Fruit fly (Drosophila melanogaster) whole organism, embryonic: Measurements from ENCODE around the gene pes.
A peak's percentile ranks its signal among the peaks of the same experiment; 100 is the strongest.

ENCODE experiments used
- Adf1 ChIP-seq: fragments of 200-800 bp; sonication (Bioruptor generic); IDR thresholded peaks from 2 replicates; pipeline ENCODE4 v1.3.6; 2022; ENCODE audit warnings: missing biosample characterization, missing genetic modification characterization
- Aef1 ChIP-seq: fragments of 200-800 bp; sonication (Bioruptor generic); IDR thresholded peaks from 3 replicates; pipeline ENCODE4 v1.3.6; 2022; ENCODE audit warnings: missing biosample characterization, missing genetic modification characterization
- B-H2 ChIP-seq: fragments of 200-800 bp; sonication (Bioruptor generic); optimal IDR thresholded peaks from 2 replicates; lab custom pipeline; 2018; ENCODE audit warnings: missing biosample characterization, mild to moderate bottlenecking, missing genetic modification characterization
- Blimp-1 ChIP-seq: fragments of 200-800 bp; sonication (Bioruptor generic); optimal IDR thresholded peaks from 3 replicates; lab custom pipeline; 2018; ENCODE audit warnings: missing biosample characterization, missing genetic modification characterization, mild to moderate bottlenecking, moderate library complexity, missing genetic modification reagents
- CG11085 ChIP-seq: fragments of 200-800 bp; sonication (Bioruptor generic); IDR thresholded peaks from 2 replicates; pipeline ENCODE4 v1.3.6; 2022; ENCODE audit warnings: missing biosample characterization, missing genetic modification characterization
- CG11456 ChIP-seq: fragments of 200-800 bp; sonication (Bioruptor generic); IDR thresholded peaks from 3 replicates; pipeline ENCODE4 v1.3.6; 2022; ENCODE audit warnings: missing biosample characterization, missing genetic modification characterization
- CG12299 ChIP-seq: fragments of 200-800 bp; sonication (Bioruptor generic); optimal IDR thresholded peaks from 2 replicates; lab custom pipeline; 2018; ENCODE audit warnings: missing biosample characterization, mild to moderate bottlenecking, missing genetic modification characterization
- CG13624 ChIP-seq: fragments of 200-800 bp; sonication (Bioruptor generic); optimal IDR thresholded peaks from 2 replicates; lab custom pipeline; 2016; ENCODE audit warnings: missing biosample characterization, missing genetic modification characterization
- CG15514 ChIP-seq: fragments of 200-800 bp; sonication (Bioruptor generic); optimal IDR thresholded peaks from 3 replicates; lab custom pipeline; 2017; ENCODE audit warnings: missing biosample characterization, missing genetic modification characterization, mild to moderate bottlenecking, moderate library complexity, missing genetic modification reagents
- CG15601 ChIP-seq: fragments of 200-800 bp; sonication (Bioruptor generic); optimal IDR thresholded peaks from 3 replicates; lab custom pipeline; 2019; ENCODE audit warnings: missing biosample characterization, mild to moderate bottlenecking, missing genetic modification characterization, moderate library complexity
- CG16863 ChIP-seq: fragments of 200-800 bp; sonication (Bioruptor generic); optimal IDR thresholded peaks from 3 replicates; lab custom pipeline; 2016; ENCODE audit warnings: missing biosample characterization, missing genetic modification characterization
- CG17912 ChIP-seq: fragments of 200-800 bp; sonication (Bioruptor generic); optimal IDR thresholded peaks from 2 replicates; lab custom pipeline; 2018; ENCODE audit warnings: missing biosample characterization, mild to moderate bottlenecking, missing genetic modification characterization
- CG18476 ChIP-seq: fragments of 200-800 bp; sonication (Bioruptor generic); optimal IDR thresholded peaks from 2 replicates; lab custom pipeline; 2016; ENCODE audit warnings: missing biosample characterization, mild to moderate bottlenecking, missing genetic modification characterization
- CG2202 ChIP-seq: fragments of 200-800 bp; sonication (Bioruptor generic); optimal IDR thresholded peaks from 2 replicates; lab custom pipeline; 2018; ENCODE audit warnings: missing biosample characterization, mild to moderate bottlenecking, missing genetic modification characterization
- CG4360 ChIP-seq: fragments of 200-800 bp; sonication (Bioruptor generic); IDR thresholded peaks from 2 replicates; pipeline ENCODE4 v1.3.6; 2022; ENCODE audit warnings: missing biosample characterization, missing genetic modification characterization
- CG4730 ChIP-seq: fragments of 200-800 bp; sonication (Bioruptor generic); IDR thresholded peaks from 2 replicates; pipeline ENCODE4 v1.3.6; 2022; ENCODE audit warnings: missing biosample characterization, missing genetic modification characterization
- CG4854 ChIP-seq: fragments of 200-800 bp; sonication (Bioruptor generic); optimal IDR thresholded peaks from 2 replicates; lab custom pipeline; 2016; ENCODE audit warnings: missing biosample characterization, missing genetic modification characterization, inconsistent platforms
- CG6175 ChIP-seq: fragments of 200-800 bp; sonication (Bioruptor generic); IDR thresholded peaks from 3 replicates; pipeline ENCODE4 v1.3.6; 2022; ENCODE audit warnings: missing biosample characterization, missing genetic modification characterization
- CG8359 ChIP-seq: fragments of 200-800 bp; sonication (Bioruptor generic); optimal IDR thresholded peaks from 2 replicates; lab custom pipeline; 2017; ENCODE audit warnings: missing biosample characterization, mild to moderate bottlenecking, missing genetic modification characterization, borderline replicate concordance
- CG8924 ChIP-seq: fragments of 200-800 bp; optimal IDR thresholded peaks from 3 replicates; lab custom pipeline; 2019; ENCODE audit warnings: missing biosample characterization, mild to moderate bottlenecking, missing genetic modification characterization, moderate library complexity
- Dbx ChIP-seq: fragments of 200-800 bp; sonication (Bioruptor generic); IDR thresholded peaks from 3 replicates; pipeline ENCODE4 v1.3.6; 2022; ENCODE audit warnings: missing biosample characterization, missing genetic modification characterization
- Deaf1 ChIP-seq: fragments of 200-800 bp; optimal IDR thresholded peaks from 3 replicates; lab custom pipeline; 2019; ENCODE audit warnings: missing biosample characterization, mild to moderate bottlenecking, missing genetic modification characterization, moderate library complexity
- Dip3 ChIP-seq: fragments of 200-800 bp; sonication (Bioruptor generic); optimal IDR thresholded peaks from 3 replicates; lab custom pipeline; 2016; ENCODE audit warnings: missing biosample characterization, missing genetic modification characterization
- Ets97D ChIP-seq: fragments of 200-800 bp; sonication (Bioruptor generic); optimal IDR thresholded peaks from 3 replicates; lab custom pipeline; 2016; ENCODE audit warnings: missing biosample characterization, missing genetic modification characterization
- Hand ChIP-seq: fragments of 200-800 bp; sonication (Bioruptor generic); optimal IDR thresholded peaks from 2 replicates; lab custom pipeline; 2017; ENCODE audit warnings: mild to moderate bottlenecking, missing biosample characterization, missing genetic modification reagents, missing genetic modification characterization
- HmgD ChIP-seq: fragments of 200-800 bp; sonication (Bioruptor generic); optimal IDR thresholded peaks from 3 replicates; lab custom pipeline; 2016; ENCODE audit warnings: missing biosample characterization, missing genetic modification characterization
- Hr39 ChIP-seq: fragments of >200 bp; optimal IDR thresholded peaks from 2 replicates; lab custom pipeline; 2017
- Hr78 ChIP-seq, 2 experiments: fragments of 200-800 bp in 1 of 2; fragments of >200 bp in 1 of 2; sonication (Bioruptor generic) in 1 of 2; optimal IDR thresholded peaks; 2 replicates each; lab custom pipeline; 2017 to 2019; ENCODE audit warnings: missing biosample characterization in 2 of 2, missing genetic modification characterization in 2 of 2, mild to moderate bottlenecking in 1 of 2, moderate library complexity in 1 of 2
- Jarid2 ChIP-seq: fragments of 200-800 bp; sonication (Bioruptor generic); optimal IDR thresholded peaks from 3 replicates; lab custom pipeline; 2017; ENCODE audit warnings: mild to moderate bottlenecking, missing biosample characterization, missing genetic modification reagents, missing genetic modification characterization
- Nf-YB ChIP-seq: fragments of 200-800 bp; sonication (Bioruptor generic); optimal IDR thresholded peaks from 3 replicates; lab custom pipeline; 2019; ENCODE audit warnings: missing biosample characterization, mild to moderate bottlenecking, missing genetic modification characterization, moderate library complexity
- Opbp ChIP-seq: fragments of 200-800 bp; sonication (Bioruptor generic); IDR thresholded peaks from 3 replicates; pipeline ENCODE4 v1.3.6; 2022; ENCODE audit warnings: missing biosample characterization, missing genetic modification characterization; ENCODE audit not compliant: partially characterized antibody
- Poxn ChIP-seq: fragments of 200-800 bp; sonication (Bioruptor generic); IDR thresholded peaks from 2 replicates; pipeline ENCODE4 v1.3.6; 2022; ENCODE audit warnings: missing biosample characterization, missing genetic modification characterization
- Sry-β ChIP-seq: fragments of 200-800 bp; sonication (Bioruptor generic); optimal IDR thresholded peaks from 2 replicates; lab custom pipeline; 2018; ENCODE audit warnings: missing biosample characterization, mild to moderate bottlenecking, missing genetic modification characterization, moderate library complexity
- Vsx1 ChIP-seq: fragments of 200-800 bp; sonication (Bioruptor generic); optimal IDR thresholded peaks from 2 replicates; lab custom pipeline; 2017; ENCODE audit warnings: missing biosample characterization, mild to moderate bottlenecking, missing genetic modification characterization, missing genetic modification reagents
- abd-A ChIP-seq: fragments of 200-800 bp; sonication (Bioruptor generic); optimal IDR thresholded peaks from 3 replicates; lab custom pipeline; 2019; ENCODE audit warnings: missing biosample characterization, mild to moderate bottlenecking, missing genetic modification characterization, moderate library complexity
- bigmax ChIP-seq: fragments of 200-800 bp; sonication (Bioruptor generic); optimal IDR thresholded peaks from 2 replicates; lab custom pipeline; 2018; ENCODE audit warnings: missing biosample characterization, mild to moderate bottlenecking, missing genetic modification characterization
- cad ChIP-seq: fragments of >200 bp; optimal IDR thresholded peaks from 2 replicates; lab custom pipeline; 2017; ENCODE audit warnings: missing biosample characterization, missing genetic modification characterization
- chif ChIP-seq, 2 experiments: fragments of 200-800 bp; sonication (Bioruptor generic); optimal IDR thresholded peaks; 3 replicates each; lab custom pipeline; 2016; ENCODE audit warnings: missing biosample characterization in 2 of 2, missing genetic modification characterization in 2 of 2
- crc ChIP-seq: fragments of 200-800 bp; sonication (Bioruptor generic); optimal IDR thresholded peaks from 2 replicates; lab custom pipeline; 2016; ENCODE audit warnings: missing biosample characterization, missing genetic modification characterization
- dpn ChIP-seq, 2 experiments: fragments of 200-800 bp; sonication (Bioruptor generic); optimal IDR thresholded peaks; 3 replicates each; lab custom pipeline; 2016; ENCODE audit warnings: missing biosample characterization in 2 of 2, missing genetic modification characterization in 2 of 2
- fru ChIP-seq: fragments of >200 bp; optimal IDR thresholded peaks from 2 replicates; lab custom pipeline; 2017
- gt ChIP-seq: fragments of 200-800 bp; sonication (Bioruptor generic); IDR thresholded peaks from 2 replicates; pipeline ENCODE4 v1.3.6; 2022; ENCODE audit warnings: missing biosample characterization, missing genetic modification characterization
- jing ChIP-seq: fragments of 200-800 bp; sonication (Bioruptor generic); optimal IDR thresholded peaks from 2 replicates; lab custom pipeline; 2018; ENCODE audit warnings: missing biosample characterization, mild to moderate bottlenecking, missing genetic modification characterization
- lab ChIP-seq: fragments of 200-800 bp; sonication (Bioruptor generic); optimal IDR thresholded peaks from 3 replicates; lab custom pipeline; 2017; ENCODE audit warnings: missing biosample characterization, missing genetic modification characterization, mild to moderate bottlenecking, moderate library complexity, missing genetic modification reagents
- lbe ChIP-seq: fragments of 200-800 bp; sonication (Bioruptor generic); optimal IDR thresholded peaks from 2 replicates; lab custom pipeline; 2016; ENCODE audit warnings: missing biosample characterization, mild to moderate bottlenecking, missing genetic modification characterization
- pnt ChIP-seq: fragments of 200-800 bp; sonication (Bioruptor generic); optimal IDR thresholded peaks from 3 replicates; lab custom pipeline; 2016; ENCODE audit warnings: missing biosample characterization, missing genetic modification characterization
- run ChIP-seq: fragments of 200-800 bp; sonication (Bioruptor generic); optimal IDR thresholded peaks from 3 replicates; lab custom pipeline; 2018; ENCODE audit warnings: missing biosample characterization, mild to moderate bottlenecking, missing genetic modification characterization
- sd ChIP-seq: fragments of 200-800 bp; sonication (Bioruptor generic); optimal IDR thresholded peaks from 3 replicates; lab custom pipeline; 2018; ENCODE audit warnings: missing biosample characterization, mild to moderate bottlenecking, missing genetic modification characterization, moderate library complexity
- sna ChIP-seq: fragments of 200-800 bp; sonication (Bioruptor generic); IDR thresholded peaks from 2 replicates; pipeline ENCODE4 v1.3.6; 2022; ENCODE audit warnings: missing biosample characterization, missing genetic modification characterization; ENCODE audit not compliant: partially characterized antibody
- tx ChIP-seq: fragments of 200-800 bp; sonication (Bioruptor generic); optimal IDR thresholded peaks from 2 replicates; lab custom pipeline; 2016; ENCODE audit warnings: missing biosample characterization, missing genetic modification characterization
- wor ChIP-seq: fragments of 200-800 bp; sonication (Bioruptor generic); IDR thresholded peaks from 2 replicates; pipeline ENCODE4 v1.3.6; 2022; ENCODE audit warnings: missing biosample characterization, missing genetic modification characterization

Gene pes

dm6 chr2L:7976738-7977137 is 17.2 kb downstream of the pes start (continued):
- no peak for TF ChIP-seq lab (GFP tag; lab: Kevin White, UChicago)
- TF ChIP-seq HmgD (GFP tag; lab: Kevin White, UChicago): no peak
- TF ChIP-seq CG15601 (tag; lab: Kevin White, UChicago): no peak
- no peak for TF ChIP-seq bigmax (GFP tag; lab: Kevin White, UChicago)
- TF ChIP-seq Dip3: no peak
- peak; percentile 96 for TF ChIP-seq Hr39 (lab: Kevin White, UChicago)
- no peak for TF ChIP-seq Vsx1
- TF ChIP-seq Blimp-1: no peak
- TF ChIP-seq CG16863 (GFP tag; lab: Kevin White, UChicago): no peak
- no peak for TF ChIP-seq B-H2
- TF ChIP-seq sd (tag; lab: Kevin White, UChicago): peak; percentile 74
- TF ChIP-seq abd-A (tag; lab: Kevin White, UChicago): peak; percentile 8
- TF ChIP-seq Sry-β (GFP tag; lab: Kevin White, UChicago): no peak
- peak; percentile 64 for TF ChIP-seq Adf1 (GFP tag; lab: Robert Waterston, UW)
- no peak for TF ChIP-seq tx
- TF ChIP-seq CG8359: no peak
- no peak for TF ChIP-seq CG11456 (GFP tag; lab: Robert Waterston, UW)
- no peak for TF ChIP-seq CG12299 (tag; lab: Kevin White, UChicago)
- no peak for TF ChIP-seq jing
- TF ChIP-seq Dbx (GFP tag; lab: Robert Waterston, UW): 0 out of 3 replicates have a peak, but pooled peaks have one; percentile 30
- no peak for TF ChIP-seq lbe (GFP tag; lab: Kevin White, UChicago)
- no peak for TF ChIP-seq CG2202
- TF ChIP-seq Aef1 (GFP tag; lab: Robert Waterston, UW): peak; percentile 72; the same call in 2 of the 3 replicates
- TF ChIP-seq cad: no peak
- TF ChIP-seq Nf-YB (GFP tag; lab: Kevin White, UChicago): no peak
- TF ChIP-seq CG4854 (GFP tag; lab: Kevin White, UChicago): no peak
- TF ChIP-seq pnt (GFP tag; lab: Kevin White, UChicago): no peak
- peak; percentile 91 for TF ChIP-seq CG4360 (GFP tag; lab: Robert Waterston, UW)
- TF ChIP-seq chif (GFP tag; optimal IDR thresholded peaks at IDR 0.05; lab: Kevin White, UChicago): no peak
- TF ChIP-seq sna (GFP tag; lab: Robert Waterston, UW): 0 out of 2 replicates have a peak, but pooled peaks have one; percentile 22
- TF ChIP-seq Hr78 (GFP tag; optimal IDR thresholded peaks at IDR 0.05; lab: Kevin White, UChicago): peak in 1 of 2 experiments; percentile 36
- no peak for TF ChIP-seq crc (GFP tag; lab: Kevin White, UChicago)
- no peak for TF ChIP-seq run (tag; lab: Kevin White, UChicago)
- TF ChIP-seq CG11085 (GFP tag; lab: Robert Waterston, UW): no peak
- TF ChIP-seq fru (lab: Kevin White, UChicago): no peak
- TF ChIP-seq Opbp (GFP tag; lab: Robert Waterston, UW): 0 out of 3 replicates have a peak, but pooled peaks have one; percentile 32
- TF ChIP-seq dpn (GFP tag; optimal IDR thresholded peaks at IDR 0.05; lab: Kevin White, UChicago): no peak
- no peak for TF ChIP-seq CG4730
- TF ChIP-seq CG17912: no peak
- no peak for TF ChIP-seq CG15514 (GFP tag; lab: Kevin White, UChicago)
- peak; percentile 57 for TF ChIP-seq Deaf1 (tag; lab: Kevin White, UChicago)
- TF ChIP-seq Hand (GFP tag; lab: Kevin White, UChicago): no peak
- TF ChIP-seq Poxn (GFP tag; lab: Robert Waterston, UW): no peak
- TF ChIP-seq CG8924 (tag; lab: Kevin White, UChicago): peak; percentile 10
- TF ChIP-seq Ets97D (GFP tag; lab: Kevin White, UChicago): no peak
- TF ChIP-seq CG6175 (GFP tag; lab: Robert Waterston, UW): no peak
- no peak for TF ChIP-seq gt (GFP tag; lab: Robert Waterston, UW)
- peak; percentile 17 for TF ChIP-seq CG13624
- no peak for TF ChIP-seq CG18476 (GFP tag; lab: Kevin White, UChicago)
- peak; percentile 2 for TF ChIP-seq Jarid2 (GFP tag; lab: Kevin White, UChicago)
- TF ChIP-seq wor (GFP tag; lab: Robert Waterston, UW): no peak
